Worm (Caenorhabditis elegans) whole organism, young adult: ENCODE measurements around the gene nlp-51.

ENCODE experiments used
- B0261.1 ChIP-seq: sonication (generic microtip); optimal IDR thresholded peaks from 2 replicates; lab custom pipeline; 2016; ENCODE audit warnings: mild to moderate bottlenecking, missing genetic modification characterization, moderate library complexity, missing compliant biosample characterization
- B0336.3 ChIP-seq: fragments of 200-800 bp; sonication (Bioruptor generic); IDR thresholded peaks from 2 replicates; pipeline ENCODE4 v1.3.6; 2022; ENCODE audit warnings: missing genetic modification characterization, missing compliant biosample characterization
- C17E4.6 ChIP-seq: fragments of 200-800 bp; sonication (Bioruptor generic); IDR thresholded peaks from 2 replicates; pipeline ENCODE4 v1.3.6; 2022; ENCODE audit warnings: missing genetic modification reagents, missing genetic modification characterization, missing compliant biosample characterization
- D2030.7 ChIP-seq: fragments of 200-800 bp; sonication (Bioruptor generic); IDR thresholded peaks from 2 replicates; pipeline ENCODE4 v1.3.6; 2022; ENCODE audit warnings: missing genetic modification reagents, missing genetic modification characterization, missing compliant biosample characterization
- F33H1.4 ChIP-seq: fragments of 200-800 bp; sonication (Bioruptor generic); IDR thresholded peaks from 2 replicates; pipeline ENCODE4 v1.3.6; 2022; ENCODE audit warnings: missing genetic modification reagents, missing genetic modification characterization, missing compliant biosample characterization
- F39B2.1 ChIP-seq: fragments of 200-800 bp; sonication (Bioruptor generic); IDR thresholded peaks from 2 replicates; pipeline ENCODE4 v1.3.6; 2022; ENCODE audit warnings: missing genetic modification reagents, missing genetic modification characterization, missing compliant biosample characterization
- F52B5.7 ChIP-seq: sonication (generic microtip); optimal IDR thresholded peaks from 2 replicates; lab custom pipeline; 2016; ENCODE audit warnings: mild to moderate bottlenecking, missing genetic modification characterization, missing compliant biosample characterization
- K12H6.12 ChIP-seq: fragments of 200-800 bp; sonication (Bioruptor generic); optimal IDR thresholded peaks from 2 replicates; lab custom pipeline; 2018; ENCODE audit warnings: mild to moderate bottlenecking, missing genetic modification characterization, missing compliant biosample characterization
- Y53G8AR.9 ChIP-seq: fragments of 200-800 bp; sonication (Bioruptor generic); conservative IDR thresholded peaks from 2 replicates; pipeline ENCODE4 v1.3.6; 2022; ENCODE audit warnings: missing genetic modification reagents, missing genetic modification characterization, missing compliant biosample characterization
- Y95B8A.8 ChIP-seq: fragments of 200-800 bp; sonication (Bioruptor generic); IDR thresholded peaks from 2 replicates; pipeline ENCODE4 v1.3.6; 2022; ENCODE audit warnings: missing genetic modification reagents, missing genetic modification characterization, missing compliant biosample characterization
- akir-1 ChIP-seq: fragments of 200-800 bp; sonication (Bioruptor generic); optimal IDR thresholded peaks from 2 replicates; lab custom pipeline; 2018; ENCODE audit warnings: mild to moderate bottlenecking, missing genetic modification characterization, moderate library complexity, missing compliant biosample characterization
- attf-5 ChIP-seq: fragments of 200-800 bp; sonication (Bioruptor generic); optimal IDR thresholded peaks from 2 replicates; lab custom pipeline; 2018; ENCODE audit warnings: mild to moderate bottlenecking, missing genetic modification characterization, missing compliant biosample characterization
- bed-1 ChIP-seq: fragments of 200-800 bp; sonication (Bioruptor generic); IDR thresholded peaks from 2 replicates; pipeline ENCODE4 v1.3.6; 2022; ENCODE audit warnings: missing genetic modification reagents, missing genetic modification characterization, missing compliant biosample characterization
- cebp-2 ChIP-seq: fragments of 200-800 bp; sonication (Bioruptor generic); IDR thresholded peaks from 2 replicates; pipeline ENCODE4 v1.3.6; 2022; ENCODE audit warnings: missing genetic modification characterization, missing compliant biosample characterization
- ceh-100 ChIP-seq: fragments of 200-800 bp; sonication (Bioruptor generic); IDR thresholded peaks from 2 replicates; pipeline ENCODE4 v1.3.6; 2022; ENCODE audit warnings: missing genetic modification reagents, missing genetic modification characterization, missing compliant biosample characterization
- ceh-79 ChIP-seq: sonication (generic microtip); optimal IDR thresholded peaks from 2 replicates; lab custom pipeline; 2017; ENCODE audit warnings: mild to moderate bottlenecking, missing genetic modification characterization, missing compliant biosample characterization
- die-1 ChIP-seq: sonication (generic microtip); optimal IDR thresholded peaks from 2 replicates; lab custom pipeline; 2016; ENCODE audit warnings: missing genotype, mild to moderate bottlenecking, missing genetic modification characterization, missing compliant biosample characterization
- efl-1 ChIP-seq: fragments of 150-350 bp; optimal IDR thresholded peaks from 2 replicates; lab custom pipeline; 2014; ENCODE audit warnings: missing biosample characterization, missing genetic modification reagents, missing genetic modification characterization
- egrh-3 ChIP-seq: fragments of 200-800 bp; sonication (Bioruptor generic); IDR thresholded peaks from 2 replicates; pipeline ENCODE4 v1.3.6; 2022; ENCODE audit warnings: missing genetic modification reagents, missing genetic modification characterization, missing compliant biosample characterization
- hmg-1.2 ChIP-seq: fragments of 200-800 bp; sonication (Bioruptor generic); IDR thresholded peaks from 2 replicates; pipeline ENCODE4 v1.3.6; 2022; ENCODE audit warnings: missing genetic modification reagents, missing genetic modification characterization, missing compliant biosample characterization
- let-607 ChIP-seq, 2 experiments: fragments of 200-800 bp in 1 of 2; sonication (Bioruptor generic) in 1 of 2; sonication (generic microtip) in 1 of 2; optimal IDR thresholded peaks; 2 replicates each; lab custom pipeline; 2016 to 2018; ENCODE audit warnings: mild to moderate bottlenecking in 2 of 2, missing compliant biosample characterization in 2 of 2, missing genetic modification characterization in 2 of 2, moderate library complexity in 2 of 2, missing genotype in 1 of 2
- lin-26 ChIP-seq: fragments of 200-800 bp; sonication (Bioruptor generic); IDR thresholded peaks from 2 replicates; pipeline ENCODE4 v1.3.6; 2022; ENCODE audit warnings: missing genetic modification reagents, missing genetic modification characterization, missing compliant biosample characterization
- lin-40 ChIP-seq: sonication (generic microtip); optimal IDR thresholded peaks from 2 replicates; lab custom pipeline; 2016; ENCODE audit warnings: missing genetic modification characterization, mild to moderate bottlenecking, missing compliant biosample characterization, missing genotype, missing genetic modification reagents
- lsl-1 ChIP-seq: fragments of 200-800 bp; sonication (Bioruptor generic); optimal IDR thresholded peaks from 2 replicates; lab custom pipeline; 2018; ENCODE audit warnings: mild to moderate bottlenecking, missing genetic modification characterization, moderate library complexity, missing compliant biosample characterization
- madf-6 ChIP-seq: fragments of 200-800 bp; sonication (Bioruptor generic); IDR thresholded peaks from 2 replicates; pipeline ENCODE4 v1.3.6; 2022; ENCODE audit warnings: missing genetic modification reagents, missing genetic modification characterization, missing compliant biosample characterization
- madf-8 ChIP-seq: fragments of 200-800 bp; sonication (Bioruptor generic); conservative IDR thresholded peaks from 2 replicates; pipeline ENCODE4 v1.3.6; 2022; ENCODE audit warnings: missing genetic modification reagents, missing genetic modification characterization, missing compliant biosample characterization
- mcd-1 ChIP-seq: fragments of 200-800 bp; sonication (Bioruptor generic); IDR thresholded peaks from 2 replicates; pipeline ENCODE4 v1.3.6; 2022; ENCODE audit warnings: missing genetic modification reagents, missing genetic modification characterization, missing compliant biosample characterization
- nfyb-1 ChIP-seq: fragments of 200-800 bp; sonication (Bioruptor generic); IDR thresholded peaks from 2 replicates; pipeline ENCODE4 v1.3.6; 2022; ENCODE audit warnings: missing genetic modification reagents, missing genetic modification characterization, missing compliant biosample characterization
- pha-4 ChIP-seq: fragments of 150-350 bp; sonication (generic microtip); optimal IDR thresholded peaks from 2 replicates; lab custom pipeline; 2014; ENCODE audit warnings: missing biosample characterization, missing genetic modification reagents, missing genetic modification characterization
- sea-2 ChIP-seq: fragments of 200-800 bp; sonication (Bioruptor generic); IDR thresholded peaks from 2 replicates; pipeline ENCODE4 v1.3.6; 2022; ENCODE audit warnings: missing genetic modification characterization, missing compliant biosample characterization
- snpc-1.1 ChIP-seq: sonication (generic microtip); optimal IDR thresholded peaks from 2 replicates; lab custom pipeline; 2017; ENCODE audit warnings: missing genetic modification characterization, mild to moderate bottlenecking, missing compliant biosample characterization, antibody characterized with exemption, moderate library complexity, missing genotype, missing genetic modification reagents; ENCODE audit not compliant: insufficient read depth
- tbp1 ChIP-seq: fragments of 200-800 bp; sonication (Bioruptor generic); optimal IDR thresholded peaks from 2 replicates; lab custom pipeline; 2018; ENCODE audit warnings: mild to moderate bottlenecking, missing genetic modification characterization, missing compliant biosample characterization
- tlf-1 ChIP-seq: fragments of 200-800 bp; sonication (Bioruptor generic); optimal IDR thresholded peaks from 2 replicates; lab custom pipeline; 2018; ENCODE audit warnings: mild to moderate bottlenecking, missing genetic modification characterization, missing compliant biosample characterization
- unc-62 ChIP-seq: fragments of 150-350 bp; optimal IDR thresholded peaks from 2 replicates; lab custom pipeline; 2014; ENCODE audit warnings: missing biosample characterization, missing genetic modification reagents, missing genetic modification characterization
- ztf-26 ChIP-seq: sonication (generic microtip); optimal IDR thresholded peaks from 2 replicates; lab custom pipeline; 2017; ENCODE audit warnings: missing genetic modification characterization, missing compliant biosample characterization

The nlp-51 gene

ce11 chrII:11333846-11334638 is 14.6 kb upstream of the nlp-51 start (continued):
- TF ChIP-seq nfyb-1 = peak; percentile 57
- TF ChIP-seq akir-1 (GFP tag; lab: Kevin White, UChicago) = no peak
- TF ChIP-seq egrh-3 (GFP tag; lab: Robert Waterston, UW) = no peak
- peak; percentile 53; the same call in 1 of the 2 replicates for TF ChIP-seq ceh-100 (GFP tag; lab: Robert Waterston, UW)
- peak in 1 of 2 experiments; percentile 33 for TF ChIP-seq let-607 (tag; optimal IDR thresholded peaks at IDR 0.05; lab: Kevin White, UChicago)
- no peak for TF ChIP-seq tlf-1 (GFP tag; lab: Kevin White, UChicago)
- 0 out of 2 replicates have a peak, but pooled peaks have one; percentile 25 for TF ChIP-seq F33H1.4 (GFP tag; lab: Robert Waterston, UW)
- TF ChIP-seq B0336.3 (GFP tag; lab: Robert Waterston, UW) = peak; percentile 44; the same call in 1 of the 2 replicates
- TF ChIP-seq ceh-79 = no peak
- TF ChIP-seq Y53G8AR.9 (GFP tag; lab: Robert Waterston, UW) = no peak
- peak; percentile 13 for TF ChIP-seq die-1
- TF ChIP-seq hmg-1.2 (GFP tag; lab: Robert Waterston, UW) = peak; percentile 22
- TF ChIP-seq bed-1 (GFP tag; lab: Robert Waterston, UW) = 0 out of 2 replicates have a peak, but pooled peaks have one; percentile 5
- TF ChIP-seq efl-1 = peak; percentile 54
- peak; percentile 84 for TF ChIP-seq lin-26 (GFP tag; lab: Robert Waterston, UW)
- peak; percentile 72 for TF ChIP-seq madf-6 (GFP tag; lab: Robert Waterston, UW)
- 0 out of 2 replicates have a peak, but pooled peaks have one; percentile 8 for TF ChIP-seq D2030.7 (GFP tag; lab: Robert Waterston, UW)
- peak; percentile 32; the same call in 1 of the 2 replicates for TF ChIP-seq mcd-1 (GFP tag; lab: Robert Waterston, UW)
- peak; percentile 85; the same call in 1 of the 2 replicates for TF ChIP-seq cebp-2
- peak; percentile 74 for TF ChIP-seq B0261.1 (tag; lab: Kevin White, UChicago)
- peak; percentile 85 for TF ChIP-seq tbp1 (GFP tag; lab: Kevin White, UChicago)
- no peak for TF ChIP-seq K12H6.12 (tag; lab: Kevin White, UChicago)
- TF ChIP-seq, all 124 proteins: peak for 38

DNA sequence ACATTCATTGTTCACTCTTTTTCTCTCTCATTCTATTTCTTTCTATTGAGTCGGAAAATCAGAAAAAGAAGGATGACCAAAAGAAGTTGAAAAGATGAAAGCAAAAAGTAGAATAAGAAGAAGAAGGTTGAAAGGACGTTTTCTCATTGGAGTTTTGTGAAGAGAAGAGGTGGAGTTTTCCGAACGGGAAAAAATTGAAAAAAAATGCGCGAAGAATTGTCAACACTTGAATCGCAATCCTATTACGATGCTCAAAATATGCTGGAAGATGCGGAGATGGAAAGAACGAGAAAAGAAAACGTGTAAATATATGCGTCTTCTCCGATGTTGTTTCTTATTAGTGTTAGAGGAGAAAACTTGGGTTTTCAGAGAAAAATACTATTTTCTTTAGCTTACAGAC is 13.9 kb upstream of the nlp-51 start:
- TF ChIP-seq D2030.7 (GFP tag; lab: Robert Waterston, UW) = no peak
- TF ChIP-seq F52B5.7 (tag; lab: Kevin White, UChicago) = no peak
- no peak for TF ChIP-seq pha-4 (tag; lab: Kevin White, UChicago)
- TF ChIP-seq snpc-1.1 (tag; lab: Kevin White, UChicago) = no peak
- TF ChIP-seq lsl-1 = no peak
- no peak for TF ChIP-seq attf-5
- TF ChIP-seq Y95B8A.8 (GFP tag; lab: Robert Waterston, UW) = no peak
- TF ChIP-seq sea-2 (GFP tag; lab: Robert Waterston, UW) = no peak
- no peak for TF ChIP-seq egrh-3 (GFP tag; lab: Robert Waterston, UW)
- no peak for TF ChIP-seq C17E4.6 (GFP tag; lab: Robert Waterston, UW)
- no peak for TF ChIP-seq Y53G8AR.9 (GFP tag; lab: Robert Waterston, UW)
- no peak for TF ChIP-seq lin-40 (tag; lab: Kevin White, UChicago)
- TF ChIP-seq madf-8 = no peak
- TF ChIP-seq unc-62 (GFP tag; lab: Kevin White, UChicago) = no peak
- TF ChIP-seq F39B2.1 (GFP tag; lab: Robert Waterston, UW) = no peak
- no peak for TF ChIP-seq ztf-26 (tag; lab: Kevin White, UChicago)
